Worm (Caenorhabditis elegans) whole organism, early embryonic: ENCODE data around the gene F47B10.6.

ENCODE experiments used
- B0310.2 ChIP-seq: sonication (generic microtip); optimal IDR thresholded peaks from 2 replicates; lab custom pipeline; 2016; ENCODE audit warnings: mild to moderate bottlenecking, missing genetic modification characterization, missing compliant biosample characterization
- F13C5.2 ChIP-seq: sonication (generic microtip); optimal IDR thresholded peaks from 2 replicates; lab custom pipeline; 2017; ENCODE audit warnings: mild to moderate bottlenecking, missing genetic modification characterization, inconsistent platforms, missing compliant biosample characterization
- aly-1 ChIP-seq: sonication (generic microtip); optimal IDR thresholded peaks from 2 replicates; lab custom pipeline; 2016; ENCODE audit warnings: missing genetic modification characterization, missing compliant biosample characterization
- ama-1 ChIP-seq: fragments of 150-350 bp; optimal IDR thresholded peaks from 2 replicates; lab custom pipeline; 2014
- ceh-13 ChIP-seq: fragments of 200-800 bp; sonication (Bioruptor generic); optimal IDR thresholded peaks from 2 replicates; lab custom pipeline; 2018; ENCODE audit warnings: mild to moderate bottlenecking, missing genetic modification characterization, missing compliant biosample characterization
- ceh-36 ChIP-seq: sonication (generic microtip); optimal IDR thresholded peaks from 2 replicates; lab custom pipeline; 2016; ENCODE audit warnings: missing genetic modification characterization, inconsistent platforms, missing compliant biosample characterization
- ets-7 ChIP-seq: sonication (generic microtip); optimal IDR thresholded peaks from 2 replicates; lab custom pipeline; 2016; ENCODE audit warnings: missing genotype, missing genetic modification characterization, missing compliant biosample characterization
- flt-1 ChIP-seq: fragments of 200-800 bp; sonication (Bioruptor generic); IDR thresholded peaks from 2 replicates; pipeline ENCODE4 v1.3.6; 2022; ENCODE audit warnings: missing genetic modification characterization, missing compliant biosample characterization
- hmbx-1 ChIP-seq: sonication (generic microtip); optimal IDR thresholded peaks from 2 replicates; lab custom pipeline; 2016; ENCODE audit warnings: mild to moderate bottlenecking, missing genetic modification characterization, missing compliant biosample characterization
- hnd-1 ChIP-seq: sonication (generic microtip); optimal IDR thresholded peaks from 2 replicates; lab custom pipeline; 2016; ENCODE audit warnings: missing genetic modification characterization, missing compliant biosample characterization
- pes-1 ChIP-seq: fragments of 200-800 bp; sonication (Bioruptor generic); IDR thresholded peaks from 2 replicates; pipeline ENCODE4 v1.3.6; 2022; ENCODE audit warnings: missing genetic modification reagents, missing genetic modification characterization, missing compliant biosample characterization
- scrt-1 ChIP-seq: fragments of 200-800 bp; sonication (Bioruptor generic); IDR thresholded peaks from 2 replicates; pipeline ENCODE4 v1.3.6; 2022; ENCODE audit warnings: missing genetic modification characterization, missing compliant biosample characterization

- TF ChIP-seq flt-1 (GFP tag; lab: Robert Waterston, UW) (no peak), hnd-1 (no peak), B0310.2 (tag; lab: Kevin White, UChicago) (no peak), pes-1 (GFP tag; lab: Robert Waterston, UW) (no peak), ets-7 (tag; lab: Kevin White, UChicago) (no peak), ama-1 (lab: Kevin White, UChicago) (no peak), ceh-13 (GFP tag; lab: Kevin White, UChicago) (no peak), hmbx-1 (tag; lab: Kevin White, UChicago) (no peak), F13C5.2 (tag; lab: Kevin White, UChicago) (no peak), ceh-36 (no peak), scrt-1 (GFP tag; lab: Robert Waterston, UW) (no peak), aly-1 (tag; lab: Kevin White, UChicago) (no peak)
Measured at ce11 chrX:10862582-10862981, 25.7 kb upstream of the F47B10.6 start.
